Worm (Caenorhabditis elegans) whole organism, L4 larva: Measurements from ENCODE around the gene nas-12.

ENCODE experiments used
- aly-2 ChIP-seq: sonication (generic microtip); optimal IDR thresholded peaks from 2 replicates; lab custom pipeline; 2018; ENCODE audit warnings: missing biosample characterization, missing genetic modification characterization
- ceh-20 ChIP-seq: fragments of 200-800 bp; sonication (Bioruptor generic); IDR thresholded peaks from 2 replicates; pipeline ENCODE4 v1.3.6; 2022; ENCODE audit warnings: missing genetic modification reagents, missing genetic modification characterization, missing compliant biosample characterization
- mdl-1 ChIP-seq, 2 experiments: fragments of 150-350 bp in 1 of 2; sonication (generic microtip) in 1 of 2; optimal IDR thresholded peaks; 2 replicates each; lab custom pipeline; 2014 to 2017; ENCODE audit warnings: missing biosample characterization in 2 of 2, missing genetic modification characterization in 2 of 2
- unc-62 ChIP-seq, 3 experiments: fragments of 150-350 bp in 1 of 3; sonication (generic microtip); optimal IDR thresholded peaks in 2 of 3; peaks in 1 of 3; 1 replicate in 1 of 3; 2 replicates in 2 of 3; lab custom pipeline; 2014 to 2017; ENCODE audit warnings: missing biosample characterization in 3 of 3, missing genetic modification characterization in 3 of 3, missing genetic modification reagents in 3 of 3, missing genotype in 1 of 3
- ztf-11 ChIP-seq: fragments of 150-350 bp; optimal IDR thresholded peaks from 2 replicates; lab custom pipeline; 2014; ENCODE audit warnings: missing biosample characterization, missing genetic modification characterization

- TF ChIP-seq unc-62 (GFP tag; optimal IDR thresholded peaks at IDR 0.05 in 1 of 2; lab: Kevin White, UChicago) (no peak), unc-62 (tag; optimal IDR thresholded peaks at IDR 0.05; lab: Kevin White, UChicago) (no peak), ceh-20 (GFP tag; lab: Robert Waterston, UW) (no peak), mdl-1 (tag; optimal IDR thresholded peaks at IDR 0.05; lab: Kevin White, UChicago) (no peak), ztf-11 (no peak), aly-2 (tag; lab: Kevin White, UChicago) (no peak)
Observed at ce11 chrIV:10230971-10231370, 7.1 kb downstream of the nas-12 start, which contains the start of gene F01G10.5.
